Worm (Caenorhabditis elegans): Measurements from ENCODE around the gene utx-1.
"Not testable (repeated sequence)": the region's sequence is repeated elsewhere in the genome, so short reads cannot be mapped to it uniquely, and the experiment has no call there.

utx-1 gene

DNA sequence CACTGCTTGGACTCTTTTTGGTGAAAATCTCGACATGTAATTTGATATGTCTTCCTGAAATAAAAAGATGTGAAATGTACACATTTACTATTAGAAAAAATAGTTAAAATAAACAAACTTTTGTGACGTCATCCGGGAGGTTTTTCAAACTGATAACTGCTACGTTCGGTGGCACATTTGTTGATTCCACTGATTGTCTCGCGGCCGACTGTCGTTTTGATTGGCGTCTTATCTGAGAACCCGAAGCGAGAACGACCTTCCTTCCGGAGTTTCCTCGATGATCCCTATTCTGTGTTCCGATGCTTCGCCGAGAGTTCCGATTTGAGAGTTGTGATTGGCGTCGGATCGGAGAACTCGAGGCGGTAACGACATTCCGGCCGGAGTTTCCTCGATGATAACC is 47.2 kb downstream of the utx-1 start:
- TF ChIP-seq nhr-12 (tag; optimal IDR thresholded peaks at IDR 0.05) (no peak), cnd-1 (tag; optimal IDR thresholded peaks at IDR 0.05) (no peak), ztf-11 (tag; optimal IDR thresholded peaks at IDR 0.05) (no peak), lin-13 (tag; optimal IDR thresholded peaks at IDR 0.05) (no peak), nhr-28 (tag; optimal IDR thresholded peaks at IDR 0.05) (no peak), mep-1 (tag; optimal IDR thresholded peaks at IDR 0.05) (no peak), ceh-39 (tag; optimal IDR thresholded peaks at IDR 0.05) (no peak), hlh-1 (tag; optimal IDR thresholded peaks at IDR 0.05) (no peak), unc-39 (tag; optimal IDR thresholded peaks at IDR 0.05) (no peak), nhr-237 (tag; optimal IDR thresholded peaks at IDR 0.05) (no peak), elt-3 (tag; optimal IDR thresholded peaks at IDR 0.05) (no peak), sptf-1 (tag; optimal IDR thresholded peaks at IDR 0.05) (no peak), M03D4.4 (tag; optimal IDR thresholded peaks at IDR 0.05) (no peak), pha-4 (tag; optimal IDR thresholded peaks at IDR 0.05) (no peak), ces-1 (GFP tag; optimal IDR thresholded peaks at IDR 0.05) (no peak), sem-2 (GFP tag; optimal IDR thresholded peaks at IDR 0.05) (no peak), mls-2 (tag; optimal IDR thresholded peaks at IDR 0.05) (no peak), nhr-2 (tag; optimal IDR thresholded peaks at IDR 0.05) (no peak), drap-1 (GFP tag; optimal IDR thresholded peaks at IDR 0.05) (no peak)

DNA sequence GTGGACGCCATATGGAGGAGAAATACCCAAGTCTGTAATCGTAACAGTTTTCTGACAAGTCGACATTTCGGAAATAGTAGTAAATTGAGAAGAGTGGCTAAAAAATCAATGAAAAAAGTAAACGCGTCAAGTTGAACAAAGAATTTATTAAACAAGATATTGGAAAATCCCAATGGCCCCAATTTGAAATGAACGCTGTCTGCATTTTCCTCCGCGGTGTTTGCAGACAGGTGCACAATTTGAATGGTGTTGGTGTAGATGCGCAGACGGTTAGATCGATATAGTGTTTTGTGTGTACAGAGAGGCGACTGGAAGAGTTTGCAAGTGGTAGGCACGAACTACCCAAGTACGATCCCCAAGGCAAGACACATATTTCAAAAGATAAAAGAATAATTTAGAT is 48.1 kb downstream of the utx-1 start, which contains the start of the genes H35N09.2 and H35N09.1:
H35N09.2 (minus strand) TSS at position 54 of the 400 bp plus-strand sequence.
H35N09.1 (plus strand) TSS at position 335 of the 400 bp plus-strand sequence.
- peak; percentile 81 for TF ChIP-seq ceh-39 (tag; optimal IDR thresholded peaks at IDR 0.05)
- no peak for TF ChIP-seq cnd-1 (tag; optimal IDR thresholded peaks at IDR 0.05)
- TF ChIP-seq pha-4 (tag; optimal IDR thresholded peaks at IDR 0.05), result peak; percentile 63
- TF ChIP-seq sem-2 (GFP tag; optimal IDR thresholded peaks at IDR 0.05), result no peak
- peak; percentile 37 for TF ChIP-seq hlh-1 (tag; optimal IDR thresholded peaks at IDR 0.05)
- no peak for TF ChIP-seq elt-3 (tag; optimal IDR thresholded peaks at IDR 0.05)
- TF ChIP-seq flh-1 (GFP tag; optimal IDR thresholded peaks at IDR 0.05), result no peak
- TF ChIP-seq mep-1 (tag; optimal IDR thresholded peaks at IDR 0.05), result peak; percentile 27
- TF ChIP-seq lin-13 (tag; optimal IDR thresholded peaks at IDR 0.05), result peak; percentile 1
- no peak for TF ChIP-seq unc-120 (tag; optimal IDR thresholded peaks at IDR 0.05; ENCODE audit: poor library complexity, severe bottlenecking)
- no peak for TF ChIP-seq nhr-237 (tag; optimal IDR thresholded peaks at IDR 0.05)
- no peak for TF ChIP-seq zip-8 (tag; optimal IDR thresholded peaks at IDR 0.05)

DNA sequence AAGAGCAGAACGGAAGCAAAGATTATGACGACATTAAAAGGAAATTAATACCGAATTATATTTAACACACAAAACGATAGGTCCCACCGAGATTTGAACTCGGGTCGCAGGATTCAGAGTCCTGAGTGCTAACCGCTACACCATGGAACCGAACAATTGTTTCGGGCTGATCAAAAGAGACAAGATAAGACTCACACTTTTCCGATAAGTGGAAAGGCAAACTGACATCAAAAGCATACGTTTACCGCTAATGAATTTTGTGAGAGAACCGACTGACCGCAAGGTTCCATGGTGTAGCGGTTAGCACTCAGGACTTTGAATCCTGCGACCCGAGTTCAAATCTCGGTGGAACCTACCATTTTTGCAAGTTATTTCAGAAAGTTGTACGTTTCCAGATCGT is 51.8 kb downstream of the utx-1 start:
- TF ChIP-seq tbx-8 (GFP tag; optimal IDR thresholded peaks at IDR 0.05) (no peak), elt-1 (tag; optimal IDR thresholded peaks at IDR 0.05; ENCODE audit: borderline replicate concordance, insufficient read depth) (no peak), bed-3 (GFP tag; optimal IDR thresholded peaks at IDR 0.05) (no peak), nhr-12 (tag; optimal IDR thresholded peaks at IDR 0.05) (no peak), zip-8 (tag; optimal IDR thresholded peaks at IDR 0.05) (no peak), nhr-28 (tag; optimal IDR thresholded peaks at IDR 0.05) (no peak), nhr-237 (tag; optimal IDR thresholded peaks at IDR 0.05) (no peak), unc-39 (tag; optimal IDR thresholded peaks at IDR 0.05) (no peak), nhr-76 (tag; optimal IDR thresholded peaks at IDR 0.05) (no peak), ces-1 (GFP tag; optimal IDR thresholded peaks at IDR 0.05) (no peak), ceh-39 (tag; optimal IDR thresholded peaks at IDR 0.05) (no peak), ham-2 (GFP tag; optimal IDR thresholded peaks at IDR 0.05) (no peak), hlh-1 (tag; optimal IDR thresholded peaks at IDR 0.05) (no peak), ztf-11 (tag; optimal IDR thresholded peaks at IDR 0.05) (no peak), sptf-1 (tag; optimal IDR thresholded peaks at IDR 0.05) (no peak), lsy-2 (tag; optimal IDR thresholded peaks at IDR 0.05) (no peak), lin-13 (tag; optimal IDR thresholded peaks at IDR 0.05) (no peak), flh-1 (GFP tag; optimal IDR thresholded peaks at IDR 0.05) (no peak), ceh-83 (GFP tag; optimal IDR thresholded peaks at IDR 0.05) (no peak), mab-5 (tag; optimal IDR thresholded peaks at IDR 0.05) (no peak)

DNA sequence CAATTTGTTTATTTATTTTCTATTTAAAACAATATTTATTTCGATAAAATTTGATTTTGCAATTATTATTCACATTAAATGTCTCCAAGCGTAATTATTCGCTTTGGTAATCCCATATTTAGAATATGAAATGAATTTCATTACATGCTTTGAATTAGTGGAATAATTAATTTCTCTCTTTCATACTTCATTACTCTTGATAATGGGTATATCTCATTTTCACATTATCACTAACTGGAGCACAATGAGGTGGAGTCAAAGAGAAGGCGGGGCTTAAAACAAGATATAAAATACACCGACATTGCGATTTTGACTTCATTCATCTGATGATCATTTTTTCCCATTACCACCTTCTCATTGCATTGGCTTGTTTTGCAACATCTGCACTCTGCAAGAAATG is 53.7 kb downstream of the utx-1 start, which contains the start of gene K01A12.4:
K01A12.4 (plus strand) TSS at position 301 of the 400 bp plus-strand sequence.
- not testable (repeated sequence) for TF ChIP-seq hlh-1, nhr-237, mls-2 (tag; optimal IDR thresholded peaks at IDR 0.05)

DNA sequence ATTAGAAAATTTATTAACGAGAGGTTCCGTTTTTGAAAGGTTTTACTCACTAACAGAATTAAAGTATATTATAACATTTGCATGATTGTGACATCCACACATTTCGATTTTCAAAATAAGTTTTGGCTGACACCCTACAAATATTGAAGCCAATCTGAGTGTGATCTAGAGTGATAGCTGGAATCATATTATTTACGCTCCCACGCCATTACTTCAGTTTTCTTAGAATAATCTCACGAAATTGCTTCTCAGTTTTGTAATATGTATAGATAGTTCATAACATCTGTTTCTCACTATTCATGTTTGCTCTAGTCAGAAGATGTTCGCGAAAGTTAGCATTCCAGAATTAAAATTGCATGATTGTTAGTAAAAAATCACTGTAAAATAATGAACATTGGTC is 55.3 kb downstream of the utx-1 start:
- TF ChIP-seq tbx-8 (GFP tag; optimal IDR thresholded peaks at IDR 0.05), result no peak
- no peak for TF ChIP-seq nhr-237 (tag; optimal IDR thresholded peaks at IDR 0.05)
- TF ChIP-seq M03D4.4 (tag; optimal IDR thresholded peaks at IDR 0.05), result no peak
- no peak for TF ChIP-seq ceh-43 (GFP tag; optimal IDR thresholded peaks at IDR 0.05)
- TF ChIP-seq zip-8 (tag; optimal IDR thresholded peaks at IDR 0.05), result no peak
- TF ChIP-seq nhr-28 (tag; optimal IDR thresholded peaks at IDR 0.05), result no peak
- TF ChIP-seq hlh-1 (tag; optimal IDR thresholded peaks at IDR 0.05), result no peak
- no peak for TF ChIP-seq mab-5 (tag; optimal IDR thresholded peaks at IDR 0.05)

Measured in whole organism, mixed stage, embryonic.